Fruit fly (Drosophila melanogaster) whole organism, embryonic: ENCODE measurements around the gene CG13930.
A peak's percentile ranks its signal among the peaks of the same experiment; 100 is the strongest.

ENCODE experiments used
- ATbp ChIP-seq: fragments of 200-800 bp; sonication (Bioruptor generic); optimal IDR thresholded peaks from 2 replicates; lab custom pipeline; 2017; ENCODE audit warnings: missing biosample characterization, mild to moderate bottlenecking, missing genetic modification characterization, missing genetic modification reagents
- BEAF-32 ChIP-seq: fragments of 200-800 bp; sonication (Bioruptor generic); optimal IDR thresholded peaks from 3 replicates; lab custom pipeline; 2017; ENCODE audit warnings: missing biosample characterization, missing genetic modification characterization, mild to moderate bottlenecking, moderate library complexity, missing genetic modification reagents
- CG10543 ChIP-seq: fragments of 200-800 bp; sonication (Bioruptor generic); optimal IDR thresholded peaks from 3 replicates; lab custom pipeline; 2017; ENCODE audit warnings: missing biosample characterization, mild to moderate bottlenecking, missing genetic modification characterization, moderate library complexity
- CG12219 ChIP-seq: fragments of 200-800 bp; sonication (Bioruptor generic); optimal IDR thresholded peaks from 3 replicates; lab custom pipeline; 2018; ENCODE audit warnings: missing biosample characterization, mild to moderate bottlenecking, missing genetic modification characterization
- CG1233 ChIP-seq: fragments of 200-800 bp; sonication (Bioruptor generic); optimal IDR thresholded peaks from 4 replicates; lab custom pipeline; 2018; ENCODE audit warnings: missing biosample characterization, mild to moderate bottlenecking, missing genetic modification characterization
- CG13296 ChIP-seq: fragments of 200-800 bp; sonication (Bioruptor generic); optimal IDR thresholded peaks from 3 replicates; lab custom pipeline; 2018; ENCODE audit warnings: missing biosample characterization, mild to moderate bottlenecking, missing genetic modification characterization
- CG13424 ChIP-seq: fragments of 200-800 bp; sonication (Bioruptor generic); optimal IDR thresholded peaks from 2 replicates; lab custom pipeline; 2019; ENCODE audit warnings: missing biosample characterization, mild to moderate bottlenecking, missing genetic modification characterization, moderate library complexity
- CG13624 ChIP-seq: fragments of 200-800 bp; sonication (Bioruptor generic); optimal IDR thresholded peaks from 2 replicates; lab custom pipeline; 2016; ENCODE audit warnings: missing biosample characterization, missing genetic modification characterization
- CG14667 ChIP-seq: fragments of 200-800 bp; sonication (Bioruptor generic); IDR thresholded peaks from 2 replicates; pipeline ENCODE4 v1.3.6; 2022; ENCODE audit warnings: missing biosample characterization, missing genetic modification characterization
- CG15073 ChIP-seq: fragments of 200-800 bp; sonication (Bioruptor generic); optimal IDR thresholded peaks from 2 replicates; lab custom pipeline; 2016; ENCODE audit warnings: missing biosample characterization, missing genetic modification characterization
- CG16779 ChIP-seq: fragments of 200-800 bp; sonication (Bioruptor generic); IDR thresholded peaks from 2 replicates; pipeline ENCODE4 v1.3.6; 2022; ENCODE audit warnings: missing biosample characterization, missing genetic modification characterization
- CG16863 ChIP-seq: fragments of 200-800 bp; sonication (Bioruptor generic); optimal IDR thresholded peaks from 3 replicates; lab custom pipeline; 2016; ENCODE audit warnings: missing biosample characterization, missing genetic modification characterization
- CG17186 ChIP-seq: fragments of 200-800 bp; sonication (Bioruptor generic); optimal IDR thresholded peaks from 3 replicates; lab custom pipeline; 2017; ENCODE audit warnings: missing biosample characterization, missing genetic modification reagents, missing genetic modification characterization
- CG17359 ChIP-seq: fragments of 200-800 bp; sonication (Bioruptor generic); optimal IDR thresholded peaks from 3 replicates; lab custom pipeline; 2018; ENCODE audit warnings: missing biosample characterization, mild to moderate bottlenecking, missing genetic modification characterization, moderate library complexity
- CG17568 ChIP-seq: fragments of 200-800 bp; sonication (Bioruptor generic); optimal IDR thresholded peaks from 2 replicates; lab custom pipeline; 2018; ENCODE audit warnings: missing biosample characterization, mild to moderate bottlenecking, missing genetic modification characterization, moderate library complexity
- CG1832 ChIP-seq: fragments of 200-800 bp; sonication (Bioruptor generic); optimal IDR thresholded peaks from 2 replicates; lab custom pipeline; 2017; ENCODE audit warnings: missing biosample characterization, mild to moderate bottlenecking, missing genetic modification characterization, inconsistent platforms
- CG31441 ChIP-seq: fragments of 200-800 bp; sonication (Bioruptor generic); IDR thresholded peaks from 2 replicates; pipeline ENCODE4 v1.3.6; 2022; ENCODE audit warnings: missing biosample characterization, missing genetic modification characterization
- CG3281 ChIP-seq: fragments of 200-800 bp; sonication (Bioruptor generic); optimal IDR thresholded peaks from 3 replicates; lab custom pipeline; 2017; ENCODE audit warnings: missing biosample characterization, mild to moderate bottlenecking, missing genetic modification characterization
- CG6654 ChIP-seq: fragments of 200-800 bp; sonication (Bioruptor generic); optimal IDR thresholded peaks from 2 replicates; lab custom pipeline; 2017; ENCODE audit warnings: missing biosample characterization, mild to moderate bottlenecking, missing genetic modification characterization
- CG7987 ChIP-seq: fragments of 200-800 bp; sonication (Bioruptor generic); optimal IDR thresholded peaks from 2 replicates; lab custom pipeline; 2018; ENCODE audit warnings: missing biosample characterization, mild to moderate bottlenecking, missing genetic modification characterization, moderate library complexity
- CG8924 ChIP-seq: fragments of 200-800 bp; optimal IDR thresholded peaks from 3 replicates; lab custom pipeline; 2019; ENCODE audit warnings: missing biosample characterization, mild to moderate bottlenecking, missing genetic modification characterization, moderate library complexity
- D19B ChIP-seq: fragments of 200-800 bp; sonication (Bioruptor generic); optimal IDR thresholded peaks from 2 replicates; lab custom pipeline; 2017; ENCODE audit warnings: missing biosample characterization, mild to moderate bottlenecking, missing genetic modification characterization
- Dad ChIP-seq: fragments of 200-800 bp; sonication (Bioruptor generic); optimal IDR thresholded peaks from 3 replicates; lab custom pipeline; 2016; ENCODE audit warnings: missing biosample characterization, missing genetic modification characterization
- Dek ChIP-seq: fragments of 200-800 bp; sonication (Bioruptor generic); optimal IDR thresholded peaks from 3 replicates; lab custom pipeline; 2019; ENCODE audit warnings: missing biosample characterization, mild to moderate bottlenecking, missing genetic modification characterization, moderate library complexity
- ERR ChIP-seq: fragments of 200-800 bp; sonication (Bioruptor generic); optimal IDR thresholded peaks from 2 replicates; lab custom pipeline; 2016; ENCODE audit warnings: missing biosample characterization, missing genetic modification characterization
- HLH4C ChIP-seq: fragments of 200-800 bp; sonication (Bioruptor generic); IDR thresholded peaks from 3 replicates; pipeline ENCODE4 v1.3.6; 2022; ENCODE audit warnings: missing biosample characterization, missing genetic modification characterization; ENCODE audit not compliant: partially characterized antibody
- HmgZ ChIP-seq: fragments of 200-800 bp; sonication (Bioruptor generic); optimal IDR thresholded peaks from 2 replicates; lab custom pipeline; 2018; ENCODE audit warnings: missing biosample characterization, mild to moderate bottlenecking, missing genetic modification characterization
- MESR4 ChIP-seq: fragments of 200-800 bp; sonication (Bioruptor generic); optimal IDR thresholded peaks from 2 replicates; lab custom pipeline; 2018; ENCODE audit warnings: missing biosample characterization, mild to moderate bottlenecking, missing genetic modification characterization, moderate library complexity
- Tbp ChIP-seq: fragments of >200 bp; optimal IDR thresholded peaks from 2 replicates; lab custom pipeline; 2018; ENCODE audit warnings: missing biosample characterization, missing genetic modification characterization
- Trl ChIP-seq, 3 experiments: fragments of >200 bp in 2 of 3; fragments of 200-800 bp in 1 of 3; sonication (Bioruptor generic) in 1 of 3; optimal IDR thresholded peaks; 2 replicates in 1 of 3; 3 replicates in 2 of 3; lab custom pipeline; 2016 to 2017; ENCODE audit warnings: missing biosample characterization in 1 of 3, missing genetic modification characterization in 1 of 3
- Vsx1 ChIP-seq: fragments of 200-800 bp; sonication (Bioruptor generic); optimal IDR thresholded peaks from 2 replicates; lab custom pipeline; 2017; ENCODE audit warnings: missing biosample characterization, mild to moderate bottlenecking, missing genetic modification characterization, missing genetic modification reagents
- YL-1 ChIP-seq: fragments of 200-800 bp; sonication (Bioruptor generic); optimal IDR thresholded peaks from 3 replicates; lab custom pipeline; 2017; ENCODE audit warnings: missing biosample characterization, mild to moderate bottlenecking, missing genetic modification characterization
- abd-A ChIP-seq: fragments of 200-800 bp; sonication (Bioruptor generic); optimal IDR thresholded peaks from 3 replicates; lab custom pipeline; 2019; ENCODE audit warnings: missing biosample characterization, mild to moderate bottlenecking, missing genetic modification characterization, moderate library complexity
- br ChIP-seq: fragments of >200 bp; optimal IDR thresholded peaks from 2 replicates; lab custom pipeline; 2017
- cad ChIP-seq: fragments of >200 bp; optimal IDR thresholded peaks from 2 replicates; lab custom pipeline; 2017; ENCODE audit warnings: missing biosample characterization, missing genetic modification characterization
- chn ChIP-seq: fragments of 200-800 bp; sonication (Bioruptor generic); optimal IDR thresholded peaks from 2 replicates; lab custom pipeline; 2016; ENCODE audit warnings: missing biosample characterization, missing genetic modification characterization
- da ChIP-seq: fragments of 200-800 bp; sonication (Bioruptor generic); optimal IDR thresholded peaks from 2 replicates; lab custom pipeline; 2016; ENCODE audit warnings: missing biosample characterization, missing genetic modification characterization
- fd3F ChIP-seq: fragments of 200-800 bp; sonication (Bioruptor generic); optimal IDR thresholded peaks from 2 replicates; lab custom pipeline; 2018; ENCODE audit warnings: missing biosample characterization, mild to moderate bottlenecking, missing genetic modification characterization, moderate library complexity
- fru ChIP-seq: fragments of >200 bp; optimal IDR thresholded peaks from 2 replicates; lab custom pipeline; 2017
- ham ChIP-seq: fragments of 200-800 bp; sonication (Bioruptor generic); IDR thresholded peaks from 2 replicates; pipeline ENCODE4 v1.3.6; 2022; ENCODE audit warnings: missing biosample characterization, missing genetic modification characterization
- klu ChIP-seq: fragments of 200-800 bp; sonication (Bioruptor generic); IDR thresholded peaks from 2 replicates; pipeline ENCODE4 v1.3.6; 2022; ENCODE audit warnings: missing biosample characterization, missing genetic modification characterization
- mam ChIP-seq: fragments of 200-800 bp; sonication (Bioruptor generic); optimal IDR thresholded peaks from 3 replicates; lab custom pipeline; 2016; ENCODE audit warnings: missing biosample characterization, missing genetic modification characterization
- nerfin-2 ChIP-seq: fragments of 200-800 bp; sonication (Bioruptor generic); IDR thresholded peaks from 2 replicates; pipeline ENCODE4 v1.3.6; 2022; ENCODE audit warnings: missing biosample characterization, missing genetic modification characterization; ENCODE audit not compliant: partially characterized antibody
- nom ChIP-seq: fragments of 200-800 bp; sonication (Bioruptor generic); optimal IDR thresholded peaks from 2 replicates; lab custom pipeline; 2017; ENCODE audit warnings: missing biosample characterization, missing genetic modification characterization, mild to moderate bottlenecking, moderate library complexity, missing genetic modification reagents
- oc ChIP-seq: fragments of 200-800 bp; sonication (Bioruptor generic); optimal IDR thresholded peaks from 2 replicates; lab custom pipeline; 2018; ENCODE audit warnings: missing biosample characterization, mild to moderate bottlenecking, missing genetic modification characterization, moderate library complexity
- pita ChIP-seq: fragments of 200-800 bp; sonication (Bioruptor generic); optimal IDR thresholded peaks from 2 replicates; lab custom pipeline; 2017; ENCODE audit warnings: missing biosample characterization, mild to moderate bottlenecking, missing genetic modification characterization
- pnt ChIP-seq: fragments of 200-800 bp; sonication (Bioruptor generic); optimal IDR thresholded peaks from 3 replicates; lab custom pipeline; 2016; ENCODE audit warnings: missing biosample characterization, missing genetic modification characterization
- psq ChIP-seq: fragments of 200-800 bp; sonication (Bioruptor generic); optimal IDR thresholded peaks from 2 replicates; lab custom pipeline; 2017; ENCODE audit warnings: missing biosample characterization, missing genetic modification characterization
- sim ChIP-seq: fragments of 200-800 bp; sonication (Bioruptor generic); IDR thresholded peaks from 2 replicates; pipeline ENCODE4 v1.3.6; 2022; ENCODE audit warnings: missing biosample characterization, missing genetic modification characterization
- usp ChIP-seq: fragments of >200 bp; optimal IDR thresholded peaks from 2 replicates; lab custom pipeline; 2017; ENCODE audit warnings: missing biosample characterization, missing genetic modification characterization

CG13930 gene

DNA sequence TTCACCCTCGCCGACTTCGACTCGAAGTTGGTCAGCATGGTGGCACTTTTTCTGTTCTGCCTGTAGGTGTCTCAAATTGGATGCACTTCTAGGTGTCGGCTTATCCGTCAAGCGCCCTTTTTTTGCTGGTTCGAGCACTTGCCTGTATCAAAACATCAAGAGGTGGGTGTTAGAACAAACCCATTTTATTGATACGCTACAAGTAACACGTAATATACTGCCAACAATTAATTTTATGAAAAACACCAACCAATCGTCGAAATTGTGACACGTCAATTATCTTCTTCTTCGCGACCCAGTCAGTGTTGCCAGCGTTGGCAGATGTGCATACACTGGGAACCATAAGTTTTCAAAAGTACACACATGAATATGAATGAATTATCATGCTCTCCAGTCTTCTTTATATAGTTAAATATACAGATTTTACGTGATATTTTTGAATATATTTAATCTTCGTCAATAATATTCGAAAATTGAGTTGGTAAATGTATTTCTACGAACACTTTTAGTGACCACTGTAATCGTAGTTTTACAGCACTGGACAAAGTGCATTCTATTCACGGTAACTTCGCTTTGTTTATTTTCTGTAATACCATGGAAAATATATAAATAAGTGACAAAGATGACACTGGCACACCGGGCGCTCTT lies 27.5 kb downstream of the CG13930 start, which contains the start of the genes alphaCOP and CG13919 (continued):
- TF ChIP-seq CG15073 (GFP tag; lab: Kevin White, UChicago) = peak; percentile 78
- peak; percentile 89 for TF ChIP-seq pnt (GFP tag; lab: Kevin White, UChicago)
- peak; percentile 98 for TF ChIP-seq YL-1
- no peak for TF ChIP-seq HLH4C (GFP tag; lab: Robert Waterston, UW)
- no peak for TF ChIP-seq cad (GFP tag; lab: Kevin White, UChicago)
- no peak for TF ChIP-seq pita
- TF ChIP-seq br (lab: Kevin White, UChicago) = no peak
- peak; percentile 98 for TF ChIP-seq HmgZ
- peak; percentile 95 for TF ChIP-seq CG17359 (tag; lab: Kevin White, UChicago)
- peak; percentile 97 for TF ChIP-seq fd3F (GFP tag; lab: Kevin White, UChicago)
- no peak for TF ChIP-seq CG17568 (GFP tag; lab: Kevin White, UChicago)
- peak; percentile 88 for TF ChIP-seq ERR (GFP tag; lab: Kevin White, UChicago)
- peak; percentile 96 for TF ChIP-seq Dek
- TF ChIP-seq ham (GFP tag; lab: Robert Waterston, UW) = peak; percentile 92
- peak; percentile 89 for TF ChIP-seq klu
- no peak for TF ChIP-seq fru
- peak; percentile 90 for TF ChIP-seq psq (GFP tag; lab: Kevin White, UChicago)
- TF ChIP-seq CG13424 (tag; lab: Kevin White, UChicago) = peak; percentile 97
- peak; percentile 97 for TF ChIP-seq CG31441 (GFP tag; lab: Robert Waterston, UW)
- peak; percentile 72 for TF ChIP-seq da (GFP tag; lab: Kevin White, UChicago)
- TF ChIP-seq CG17186 (GFP tag; lab: Kevin White, UChicago) = peak; percentile 76
- TF ChIP-seq CG12219 = peak; percentile 91
- TF ChIP-seq nerfin-2 = no peak
- TF ChIP-seq D19B = peak; percentile 86
- peak; percentile 69 for TF ChIP-seq CG6654 (GFP tag; lab: Kevin White, UChicago)
- TF ChIP-seq CG1233 (GFP tag; lab: Kevin White, UChicago) = peak; percentile 95
- peak; percentile 84 for TF ChIP-seq CG16779 (GFP tag; lab: Robert Waterston, UW)
- peak; percentile 97 for TF ChIP-seq CG13624 (GFP tag; lab: Kevin White, UChicago)
- TF ChIP-seq CG14667 = peak; percentile 95
- TF ChIP-seq sim = peak; percentile 87
- TF ChIP-seq CG16863 (GFP tag; lab: Kevin White, UChicago) = peak; percentile 91
- TF ChIP-seq Vsx1 (GFP tag; lab: Kevin White, UChicago) = peak; percentile 87
- no peak for TF ChIP-seq abd-A (tag; lab: Kevin White, UChicago)
- TF ChIP-seq oc (tag; lab: Kevin White, UChicago) = peak; percentile 97
- peak; percentile 95 for TF ChIP-seq MESR4 (GFP tag; lab: Kevin White, UChicago)
- peak; percentile 90 for TF ChIP-seq CG10543
- TF ChIP-seq BEAF-32 (GFP tag; lab: Kevin White, UChicago) = peak; percentile 50
- peak; percentile 86 for TF ChIP-seq CG7987
- TF ChIP-seq nom (GFP tag; lab: Kevin White, UChicago) = peak; percentile 92
- peak; percentile 96 for TF ChIP-seq chn (GFP tag; lab: Kevin White, UChicago)
- TF ChIP-seq mam (GFP tag; lab: Kevin White, UChicago) = peak; percentile 95
- TF ChIP-seq CG1832 (GFP tag; lab: Kevin White, UChicago) = no peak
- peak; percentile 97 for TF ChIP-seq CG8924
- peak; percentile 91 for TF ChIP-seq CG3281 (GFP tag; lab: Kevin White, UChicago)
- no peak for TF ChIP-seq usp
- TF ChIP-seq Dad = peak; percentile 84
- no peak for TF ChIP-seq Trl (optimal IDR thresholded peaks at IDR 0.05; lab: Kevin White, UChicago)
- TF ChIP-seq Trl (GFP tag; optimal IDR thresholded peaks at IDR 0.05; lab: Kevin White, UChicago) = peak; percentile 92
- peak; percentile 93 for TF ChIP-seq CG13296 (GFP tag; lab: Kevin White, UChicago)
- peak; percentile 93 for TF ChIP-seq ATbp (GFP tag; lab: Kevin White, UChicago)
- no peak for TF ChIP-seq Tbp (GFP tag; lab: Kevin White, UChicago)
